Fruit fly (Drosophila melanogaster) whole organism, embryonic: ENCODE results near the gene CG13694.

Experiments
- Asciz ChIP-seq: fragments of 200-800 bp; sonication (Bioruptor generic); optimal IDR thresholded peaks from 2 replicates; lab custom pipeline; 2017; ENCODE audit warnings: missing biosample characterization, mild to moderate bottlenecking, missing genetic modification characterization, missing genetic modification reagents
- Atf-2 ChIP-seq: fragments of 200-800 bp; sonication (Bioruptor generic); optimal IDR thresholded peaks from 2 replicates; lab custom pipeline; 2016; ENCODE audit warnings: missing biosample characterization, missing genetic modification characterization
- BtbVII ChIP-seq: fragments of 200-800 bp; sonication (Bioruptor generic); optimal IDR thresholded peaks from 3 replicates; lab custom pipeline; 2017; ENCODE audit warnings: missing biosample characterization, mild to moderate bottlenecking, missing genetic modification characterization
- CG10654 ChIP-seq: fragments of 200-800 bp; sonication (Bioruptor generic); optimal IDR thresholded peaks from 2 replicates; lab custom pipeline; 2016; ENCODE audit warnings: missing biosample characterization, missing genetic modification characterization
- CG11504 ChIP-seq: fragments of 200-800 bp; sonication (Bioruptor generic); optimal IDR thresholded peaks from 3 replicates; lab custom pipeline; 2019; ENCODE audit warnings: missing biosample characterization, mild to moderate bottlenecking, missing genetic modification characterization, moderate library complexity
- CG12071 ChIP-seq: fragments of 200-800 bp; sonication (Bioruptor generic); optimal IDR thresholded peaks from 3 replicates; lab custom pipeline; 2018; ENCODE audit warnings: missing biosample characterization, mild to moderate bottlenecking, missing genetic modification characterization
- CG13424 ChIP-seq: fragments of 200-800 bp; sonication (Bioruptor generic); optimal IDR thresholded peaks from 2 replicates; lab custom pipeline; 2019; ENCODE audit warnings: missing biosample characterization, mild to moderate bottlenecking, missing genetic modification characterization, moderate library complexity
- CG14050 ChIP-seq: fragments of 200-800 bp; sonication (Bioruptor generic); IDR thresholded peaks from 3 replicates; pipeline ENCODE4 v1.3.6; 2022; ENCODE audit warnings: missing biosample characterization, missing genetic modification characterization
- CG14965 ChIP-seq: fragments of 200-800 bp; sonication (Bioruptor generic); optimal IDR thresholded peaks from 2 replicates; lab custom pipeline; 2016; ENCODE audit warnings: missing biosample characterization, missing genetic modification characterization, borderline replicate concordance
- CG16813 ChIP-seq: fragments of 200-800 bp; sonication (Bioruptor generic); IDR thresholded peaks from 3 replicates; pipeline ENCODE4 v1.3.6; 2022; ENCODE audit warnings: missing biosample characterization, missing genetic modification characterization; ENCODE audit not compliant: partially characterized antibody
- CG17829 ChIP-seq: fragments of 200-800 bp; optimal IDR thresholded peaks from 2 replicates; lab custom pipeline; 2019; ENCODE audit warnings: missing biosample characterization, mild to moderate bottlenecking, missing genetic modification characterization, moderate library complexity
- CG1792 ChIP-seq: fragments of 200-800 bp; sonication (Bioruptor generic); optimal IDR thresholded peaks from 2 replicates; lab custom pipeline; 2016; ENCODE audit warnings: missing biosample characterization, missing genetic modification characterization
- CG18764 ChIP-seq: fragments of 200-800 bp; sonication (Bioruptor generic); optimal IDR thresholded peaks from 3 replicates; lab custom pipeline; 2016; ENCODE audit warnings: missing biosample characterization, missing genetic modification characterization
- CG2678 ChIP-seq: fragments of 200-800 bp; sonication (Bioruptor generic); optimal IDR thresholded peaks from 3 replicates; lab custom pipeline; 2019; ENCODE audit warnings: missing biosample characterization, mild to moderate bottlenecking, missing genetic modification characterization, moderate library complexity
- CG3065 ChIP-seq: fragments of 200-800 bp; sonication (Bioruptor generic); optimal IDR thresholded peaks from 2 replicates; lab custom pipeline; 2016; ENCODE audit warnings: missing biosample characterization, missing genetic modification characterization
- CG32532 ChIP-seq: fragments of 200-800 bp; sonication (Bioruptor generic); IDR thresholded peaks from 2 replicates; pipeline ENCODE4 v1.3.6; 2022; ENCODE audit warnings: missing biosample characterization, missing genetic modification characterization
- CG32772 ChIP-seq: fragments of 200-800 bp; sonication (Bioruptor generic); IDR thresholded peaks from 2 replicates; pipeline ENCODE4 v1.3.6; 2022; ENCODE audit warnings: missing biosample characterization, missing genetic modification characterization
- CG43689 ChIP-seq: fragments of 200-800 bp; sonication (Bioruptor generic); IDR thresholded peaks from 2 replicates; pipeline ENCODE4 v1.3.6; 2022; ENCODE audit warnings: missing biosample characterization, missing genetic modification characterization
- CG7271 ChIP-seq: fragments of 200-800 bp; sonication (Bioruptor generic); optimal IDR thresholded peaks from 2 replicates; lab custom pipeline; 2018; ENCODE audit warnings: missing biosample characterization, mild to moderate bottlenecking, missing genetic modification characterization, moderate library complexity
- CG7786 ChIP-seq: fragments of 200-800 bp; sonication (Bioruptor generic); optimal IDR thresholded peaks from 2 replicates; lab custom pipeline; 2016; ENCODE audit warnings: missing biosample characterization, missing genetic modification characterization
- CG9215 ChIP-seq: fragments of 200-800 bp; sonication (Bioruptor generic); IDR thresholded peaks from 2 replicates; pipeline ENCODE4 v1.3.6; 2022; ENCODE audit warnings: missing biosample characterization, missing genetic modification characterization
- CG9876 ChIP-seq: fragments of 200-800 bp; sonication (Bioruptor generic); optimal IDR thresholded peaks from 2 replicates; lab custom pipeline; 2016; ENCODE audit warnings: missing biosample characterization, missing genetic modification characterization
- D19A ChIP-seq: fragments of 200-800 bp; optimal IDR thresholded peaks from 3 replicates; lab custom pipeline; 2019; ENCODE audit warnings: missing biosample characterization, mild to moderate bottlenecking, missing genetic modification characterization, moderate library complexity
- Dip2 ChIP-seq: fragments of 200-800 bp; sonication (Bioruptor generic); IDR thresholded peaks from 2 replicates; pipeline ENCODE4 v1.3.6; 2022; ENCODE audit warnings: missing biosample characterization, missing genetic modification characterization
- Dip3 ChIP-seq: fragments of 200-800 bp; sonication (Bioruptor generic); optimal IDR thresholded peaks from 3 replicates; lab custom pipeline; 2016; ENCODE audit warnings: missing biosample characterization, missing genetic modification characterization
- H2.0 ChIP-seq: fragments of 200-800 bp; sonication (Bioruptor generic); IDR thresholded peaks from 2 replicates; pipeline ENCODE4 v1.3.6; 2022; ENCODE audit warnings: missing biosample characterization, missing genetic modification characterization
- HHEX ChIP-seq: fragments of 200-800 bp; sonication (Bioruptor generic); optimal IDR thresholded peaks from 3 replicates; lab custom pipeline; 2017; ENCODE audit warnings: missing biosample characterization, mild to moderate bottlenecking, missing genetic modification characterization, missing genetic modification reagents
- HLH4C ChIP-seq: fragments of 200-800 bp; sonication (Bioruptor generic); IDR thresholded peaks from 3 replicates; pipeline ENCODE4 v1.3.6; 2022; ENCODE audit warnings: missing biosample characterization, missing genetic modification characterization; ENCODE audit not compliant: partially characterized antibody
- HLHmδ ChIP-seq: fragments of 200-800 bp; sonication (Bioruptor generic); optimal IDR thresholded peaks from 2 replicates; lab custom pipeline; 2018; ENCODE audit warnings: missing biosample characterization, mild to moderate bottlenecking, missing genetic modification characterization, moderate library complexity
- HmgZ ChIP-seq: fragments of 200-800 bp; sonication (Bioruptor generic); optimal IDR thresholded peaks from 2 replicates; lab custom pipeline; 2018; ENCODE audit warnings: missing biosample characterization, mild to moderate bottlenecking, missing genetic modification characterization
- MTF-1 ChIP-seq: fragments of 200-800 bp; sonication (Bioruptor generic); optimal IDR thresholded peaks from 2 replicates; lab custom pipeline; 2018; ENCODE audit warnings: missing biosample characterization, mild to moderate bottlenecking, missing genetic modification characterization, borderline replicate concordance
- NK7.1 ChIP-seq: fragments of 200-800 bp; sonication (Bioruptor generic); optimal IDR thresholded peaks from 3 replicates; lab custom pipeline; 2016; ENCODE audit warnings: missing biosample characterization, missing genetic modification characterization
- NfI ChIP-seq: fragments of 200-800 bp; sonication (Bioruptor generic); optimal IDR thresholded peaks from 3 replicates; lab custom pipeline; 2018; ENCODE audit warnings: missing biosample characterization, mild to moderate bottlenecking, missing genetic modification characterization, moderate library complexity
- Sox100B ChIP-seq: fragments of 200-800 bp; sonication (Bioruptor generic); optimal IDR thresholded peaks from 3 replicates; lab custom pipeline; 2018; ENCODE audit warnings: missing biosample characterization, mild to moderate bottlenecking, missing genetic modification characterization
- TFAM ChIP-seq: fragments of 200-800 bp; sonication (Bioruptor generic); optimal IDR thresholded peaks from 2 replicates; lab custom pipeline; 2017; ENCODE audit warnings: missing biosample characterization, missing genetic modification characterization, inconsistent platforms
- Tbp ChIP-seq: fragments of >200 bp; optimal IDR thresholded peaks from 2 replicates; lab custom pipeline; 2018; ENCODE audit warnings: missing biosample characterization, missing genetic modification characterization
- Xbp1 ChIP-seq: fragments of 200-800 bp; sonication (Bioruptor generic); optimal IDR thresholded peaks from 3 replicates; lab custom pipeline; 2016; ENCODE audit warnings: missing biosample characterization, mild to moderate bottlenecking, missing genetic modification characterization
- bowl ChIP-seq: fragments of 200-800 bp; sonication (Bioruptor generic); IDR thresholded peaks from 2 replicates; pipeline ENCODE4 v1.3.6; 2022; ENCODE audit warnings: missing biosample characterization, missing genetic modification characterization
- cas ChIP-seq: fragments of 200-800 bp; sonication (Bioruptor generic); IDR thresholded peaks from 2 replicates; pipeline ENCODE4 v1.3.6; 2022; ENCODE audit warnings: missing biosample characterization, missing genetic modification characterization
- ci ChIP-seq: fragments of 200-800 bp; sonication (Bioruptor generic); IDR thresholded peaks from 3 replicates; pipeline ENCODE4 v1.3.6; 2022; ENCODE audit warnings: missing biosample characterization, missing genetic modification characterization
- cwo ChIP-seq: fragments of 200-800 bp; sonication (Bioruptor generic); optimal IDR thresholded peaks from 3 replicates; lab custom pipeline; 2017; ENCODE audit warnings: missing biosample characterization, missing genetic modification characterization, mild to moderate bottlenecking, moderate library complexity, missing genetic modification reagents
- dpn ChIP-seq, 2 experiments: fragments of 200-800 bp; sonication (Bioruptor generic); optimal IDR thresholded peaks; 3 replicates each; lab custom pipeline; 2016; ENCODE audit warnings: missing biosample characterization in 2 of 2, missing genetic modification characterization in 2 of 2
- ftz-f1 ChIP-seq: fragments of 200-800 bp; sonication (Bioruptor generic); optimal IDR thresholded peaks from 2 replicates; lab custom pipeline; 2016; ENCODE audit warnings: missing biosample characterization, missing genetic modification characterization
- hth ChIP-seq: fragments of >200 bp; optimal IDR thresholded peaks from 2 replicates; lab custom pipeline; 2017; ENCODE audit warnings: inconsistent platforms
- jumu ChIP-seq: fragments of 200-800 bp; sonication (Bioruptor generic); optimal IDR thresholded peaks from 3 replicates; lab custom pipeline; 2016; ENCODE audit warnings: missing biosample characterization, missing genetic modification characterization
- org-1 ChIP-seq: fragments of 200-800 bp; sonication (Bioruptor generic); optimal IDR thresholded peaks from 2 replicates; lab custom pipeline; 2017; ENCODE audit warnings: missing biosample characterization, missing genetic modification characterization
- prd ChIP-seq, 3 experiments: fragments of >200 bp in 2 of 3; fragments of 200-800 bp in 1 of 3; sonication (Bioruptor generic) in 1 of 3; optimal IDR thresholded peaks in 2 of 3; IDR thresholded peaks in 1 of 3; 2 replicates in 2 of 3; 3 replicates in 1 of 3; pipeline versions ENCODE4 v1.3.6 to Lab custom; 2017 to 2022; ENCODE audit warnings: missing biosample characterization in 1 of 3, missing genetic modification characterization in 1 of 3
- salm ChIP-seq: fragments of 200-800 bp; sonication (Bioruptor generic); optimal IDR thresholded peaks from 2 replicates; lab custom pipeline; 2018; ENCODE audit warnings: missing biosample characterization, mild to moderate bottlenecking, missing genetic modification characterization
- tin ChIP-seq: fragments of 200-800 bp; sonication (Bioruptor generic); optimal IDR thresholded peaks from 3 replicates; lab custom pipeline; 2016; ENCODE audit warnings: missing biosample characterization, missing genetic modification characterization

CG13694 gene

DNA sequence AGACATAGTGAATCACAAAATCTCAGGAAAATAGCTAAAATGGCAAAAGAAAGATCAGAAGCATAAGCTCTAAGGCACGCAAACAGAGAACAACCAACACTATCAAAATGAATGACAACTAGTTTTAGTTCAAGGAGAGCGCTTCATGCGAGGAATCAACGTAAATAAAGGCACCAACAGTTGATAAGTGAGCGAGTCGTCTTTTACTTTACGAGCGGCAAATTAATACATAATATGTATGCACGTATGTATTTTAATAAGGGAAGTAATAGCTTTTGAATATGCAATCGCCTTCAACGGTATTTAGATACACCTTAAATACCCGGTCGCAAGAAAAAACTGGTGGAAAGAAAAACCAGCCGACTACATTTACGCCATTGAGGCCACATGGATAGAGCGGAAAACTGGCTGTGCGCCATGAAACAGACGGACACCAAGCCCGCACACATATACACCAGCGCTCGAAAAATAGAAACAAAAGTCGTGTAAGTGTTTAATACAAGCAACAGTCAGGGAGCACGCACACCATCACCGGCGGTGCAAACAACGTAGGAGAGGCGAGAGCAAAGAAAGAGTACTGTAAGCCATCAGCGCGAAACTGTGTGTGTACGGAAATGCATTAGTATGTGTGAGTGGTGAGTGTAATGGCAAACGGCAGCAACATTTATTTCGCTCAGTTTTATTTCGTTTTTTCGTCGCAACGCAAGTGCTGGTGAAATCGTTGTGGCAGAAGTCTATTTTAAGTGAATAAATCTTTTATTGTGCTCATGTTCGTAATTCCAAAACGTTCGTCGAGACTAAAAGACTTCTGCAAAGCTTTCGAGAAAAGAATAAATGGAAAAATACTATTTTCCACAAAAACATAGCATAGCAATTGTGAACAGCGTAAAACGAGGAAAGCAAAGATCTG, 49.7 kb downstream of the CG13694 start, which contains the start of gene dbr (continued):
- TF ChIP-seq NfI (GFP tag; lab: Kevin White, UChicago) (peak; percentile 26), CG2678 (tag; lab: Kevin White, UChicago) (peak; percentile 50), CG43689 (GFP tag; lab: Robert Waterston, UW) (no peak), Xbp1 (no peak), cwo (GFP tag; lab: Kevin White, UChicago) (no peak), salm (no peak), org-1 (GFP tag; lab: Kevin White, UChicago) (no peak), CG32772 (GFP tag; lab: Robert Waterston, UW) (no peak), CG3065 (no peak), MTF-1 (GFP tag; lab: Kevin White, UChicago) (no peak), ci (GFP tag; lab: Robert Waterston, UW) (peak; percentile 65; the same call in 2 of the 3 replicates), dpn (GFP tag; optimal IDR thresholded peaks at IDR 0.05; lab: Kevin White, UChicago) (no peak), ftz-f1 (peak; percentile 70), CG16813 (no peak), NK7.1 (GFP tag; lab: Kevin White, UChicago) (no peak), H2.0 (GFP tag; lab: Robert Waterston, UW) (no peak), CG14050 (no peak), cas (no peak), tin (GFP tag; lab: Kevin White, UChicago) (no peak), CG7271 (tag; lab: Kevin White, UChicago) (no peak), CG14965 (GFP tag; lab: Kevin White, UChicago) (no peak), CG13424 (tag; lab: Kevin White, UChicago) (no peak), BtbVII (GFP tag; lab: Kevin White, UChicago) (peak; percentile 44), HmgZ (tag; lab: Kevin White, UChicago) (peak; percentile 68), HHEX (GFP tag; lab: Kevin White, UChicago) (peak; percentile 11), bowl (no peak), D19A (peak; percentile 10), CG1792 (GFP tag; lab: Kevin White, UChicago) (no peak), Dip3 (GFP tag; lab: Kevin White, UChicago) (no peak), CG32532 (GFP tag; lab: Robert Waterston, UW) (0 out of 2 replicates have a peak, but pooled peaks have one; percentile 22), Dip2 (GFP tag; lab: Robert Waterston, UW) (no peak), CG9215 (GFP tag; lab: Robert Waterston, UW) (no peak), CG12071 (no peak), HLHmδ (peak; percentile 68), CG7786 (GFP tag; lab: Kevin White, UChicago) (no peak), Asciz (no peak), Atf-2 (GFP tag; lab: Kevin White, UChicago) (no peak), CG11504 (tag; lab: Kevin White, UChicago) (peak; percentile 57), CG10654 (no peak), hth (lab: Kevin White, UChicago) (no peak), HLH4C (GFP tag; lab: Robert Waterston, UW) (no peak), prd (optimal IDR thresholded peaks at IDR 0.05; lab: Kevin White, UChicago) (no peak), prd (GFP tag; IDR thresholded peaks at IDR 0.05; lab: Robert Waterston, UW) (no peak), CG18764 (GFP tag; lab: Kevin White, UChicago) (no peak), Sox100B (GFP tag; lab: Kevin White, UChicago) (no peak), jumu (no peak), TFAM (GFP tag; lab: Kevin White, UChicago) (no peak), CG9876 (no peak), Tbp (GFP tag; lab: Kevin White, UChicago) (no peak), CG17829 (tag; lab: Kevin White, UChicago) (peak; percentile 37)
